Worm (Caenorhabditis elegans) whole organism, early embryonic: ENCODE measurements around the gene R04B5.6.

ENCODE experiments used
- B0310.2 ChIP-seq: sonication (generic microtip); optimal IDR thresholded peaks from 2 replicates; lab custom pipeline; 2016; ENCODE audit warnings: mild to moderate bottlenecking, missing genetic modification characterization, missing compliant biosample characterization
- aly-1 ChIP-seq: sonication (generic microtip); optimal IDR thresholded peaks from 2 replicates; lab custom pipeline; 2016; ENCODE audit warnings: missing genetic modification characterization, missing compliant biosample characterization
- ama-1 ChIP-seq: fragments of 150-350 bp; optimal IDR thresholded peaks from 2 replicates; lab custom pipeline; 2014
- ceh-13 ChIP-seq: fragments of 200-800 bp; sonication (Bioruptor generic); optimal IDR thresholded peaks from 2 replicates; lab custom pipeline; 2018; ENCODE audit warnings: mild to moderate bottlenecking, missing genetic modification characterization, missing compliant biosample characterization
- ets-7 ChIP-seq: sonication (generic microtip); optimal IDR thresholded peaks from 2 replicates; lab custom pipeline; 2016; ENCODE audit warnings: missing genotype, missing genetic modification characterization, missing compliant biosample characterization
- flt-1 ChIP-seq: fragments of 200-800 bp; sonication (Bioruptor generic); IDR thresholded peaks from 2 replicates; pipeline ENCODE4 v1.3.6; 2022; ENCODE audit warnings: missing genetic modification characterization, missing compliant biosample characterization
- hmg-4 ChIP-seq: fragments of 200-800 bp; sonication (Bioruptor generic); optimal IDR thresholded peaks from 2 replicates; lab custom pipeline; 2018; ENCODE audit warnings: mild to moderate bottlenecking, missing genetic modification characterization, missing compliant biosample characterization
- pes-1 ChIP-seq: fragments of 200-800 bp; sonication (Bioruptor generic); IDR thresholded peaks from 2 replicates; pipeline ENCODE4 v1.3.6; 2022; ENCODE audit warnings: missing genetic modification reagents, missing genetic modification characterization, missing compliant biosample characterization
- scrt-1 ChIP-seq: fragments of 200-800 bp; sonication (Bioruptor generic); IDR thresholded peaks from 2 replicates; pipeline ENCODE4 v1.3.6; 2022; ENCODE audit warnings: missing genetic modification characterization, missing compliant biosample characterization
- sea-1 ChIP-seq: fragments of 200-800 bp; sonication (Bioruptor generic); conservative IDR thresholded peaks from 2 replicates; pipeline ENCODE4 v1.3.6; 2022; ENCODE audit warnings: missing genetic modification characterization, missing compliant biosample characterization
- tbx-11 ChIP-seq: fragments of 200-800 bp; sonication (Bioruptor generic); IDR thresholded peaks from 2 replicates; pipeline ENCODE4 v1.3.6; 2022; ENCODE audit warnings: missing genetic modification characterization, missing compliant biosample characterization
- tbx-37 ChIP-seq: fragments of 200-800 bp; sonication (Bioruptor generic); conservative IDR thresholded peaks from 2 replicates; pipeline ENCODE4 v1.3.6; 2022; ENCODE audit warnings: missing genetic modification reagents, missing genetic modification characterization, missing compliant biosample characterization
- tra-4 ChIP-seq: sonication (generic microtip); optimal IDR thresholded peaks from 2 replicates; lab custom pipeline; 2017; ENCODE audit warnings: missing genetic modification characterization, missing compliant biosample characterization

DNA sequence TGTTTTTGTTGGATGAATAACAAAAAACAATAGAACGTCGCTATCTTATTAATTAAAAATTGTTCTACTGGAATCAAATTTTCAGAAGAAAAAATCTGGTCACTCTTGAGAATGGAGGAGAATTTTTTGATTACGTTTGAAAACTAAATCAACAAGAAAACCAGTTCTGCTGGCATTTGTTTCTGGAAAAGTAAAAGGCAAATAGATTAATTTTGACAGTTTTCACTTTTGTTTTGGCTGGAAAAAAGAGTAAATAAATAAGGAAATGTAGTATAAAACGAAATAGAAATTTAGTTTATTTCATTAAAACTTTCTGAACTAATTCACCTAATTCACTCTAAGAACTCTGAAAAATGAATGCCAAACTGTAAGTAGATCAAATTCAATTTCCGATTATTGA lies 20.7 kb upstream of the R04B5.6 start, which contains the start of gene fipr-13:
- TF ChIP-seq ama-1 (lab: Kevin White, UChicago) = no peak
- TF ChIP-seq ceh-13 = no peak
- TF ChIP-seq flt-1 = no peak
- TF ChIP-seq B0310.2 = no peak
- TF ChIP-seq tra-4 (tag; lab: Kevin White, UChicago) = no peak
- no peak for TF ChIP-seq hmg-4 (GFP tag; lab: Kevin White, UChicago)
- TF ChIP-seq sea-1 (GFP tag; lab: Robert Waterston, UW) = no peak
- TF ChIP-seq scrt-1 = no peak
- no peak for TF ChIP-seq aly-1 (tag; lab: Kevin White, UChicago)
- TF ChIP-seq tbx-37 (GFP tag; lab: Robert Waterston, UW) = no peak
- no peak for TF ChIP-seq tbx-11 (GFP tag; lab: Robert Waterston, UW)
- no peak for TF ChIP-seq pes-1 (GFP tag; lab: Robert Waterston, UW)
- no peak for TF ChIP-seq ets-7 (tag; lab: Kevin White, UChicago)
